Worm (Caenorhabditis elegans) whole organism, L4 larva: ENCODE measurements around the gene ZC21.10.

ENCODE experiments used
- ZK546.5 ChIP-seq, 2 experiments: sonication (generic microtip); optimal IDR thresholded peaks; 2 replicates each; lab custom pipeline; 2017; ENCODE audit warnings: missing biosample characterization in 2 of 2, missing genetic modification characterization in 2 of 2
- arid-1 ChIP-seq: fragments of 200-800 bp; sonication (Bioruptor generic); conservative IDR thresholded peaks from 2 replicates; pipeline ENCODE4 v1.3.6; 2022; ENCODE audit warnings: missing genetic modification reagents, missing genetic modification characterization, missing compliant biosample characterization
- egl-27 ChIP-seq: sonication (generic microtip); optimal IDR thresholded peaks from 3 replicates; lab custom pipeline; 2017; ENCODE audit warnings: missing biosample characterization, missing genetic modification reagents, missing genetic modification characterization
- fos-1 ChIP-seq: fragments of 150-350 bp; optimal IDR thresholded peaks from 2 replicates; lab custom pipeline; 2014; ENCODE audit warnings: missing biosample characterization, missing genetic modification characterization
- lin-39 ChIP-seq: fragments of 150-350 bp; optimal IDR thresholded peaks from 2 replicates; lab custom pipeline; 2014; ENCODE audit warnings: missing biosample characterization, missing genetic modification reagents, missing genetic modification characterization
- nhr-11 ChIP-seq: fragments of 150-350 bp; optimal IDR thresholded peaks from 2 replicates; lab custom pipeline; 2014; ENCODE audit warnings: missing biosample characterization, missing genetic modification characterization
- nhr-237 ChIP-seq: sonication (generic microtip); optimal IDR thresholded peaks from 2 replicates; lab custom pipeline; 2017; ENCODE audit warnings: missing biosample characterization, missing genetic modification characterization
- nhr-25 ChIP-seq: sonication (generic microtip); optimal IDR thresholded peaks from 2 replicates; lab custom pipeline; 2017; ENCODE audit warnings: missing genetic modification characterization, mild to moderate bottlenecking, missing compliant biosample characterization, antibody characterized with exemption, moderate library complexity, borderline replicate concordance; ENCODE audit not compliant: insufficient read depth
- pqm-1 ChIP-seq: sonication (generic microtip); optimal IDR thresholded peaks from 2 replicates; lab custom pipeline; 2017; ENCODE audit warnings: missing biosample characterization, missing genetic modification characterization
- snpc-4 ChIP-seq: fragments of 150-350 bp; optimal IDR thresholded peaks from 2 replicates; lab custom pipeline; 2014; ENCODE audit warnings: missing biosample characterization, missing genetic modification characterization

- no peak for TF ChIP-seq snpc-4
- no peak for TF ChIP-seq fos-1 (tag; lab: Kevin White, UChicago)
- no peak for TF ChIP-seq lin-39 (tag; lab: Kevin White, UChicago)
- TF ChIP-seq egl-27 (tag; lab: Kevin White, UChicago), result no peak
- no peak for TF ChIP-seq nhr-237 (tag; lab: Kevin White, UChicago)
- TF ChIP-seq pqm-1 (tag; lab: Kevin White, UChicago), result no peak
- no peak for TF ChIP-seq arid-1 (GFP tag; lab: Robert Waterston, UW)
- TF ChIP-seq nhr-25, result no peak
- no peak for TF ChIP-seq ZK546.5 (tag; optimal IDR thresholded peaks at IDR 0.05; lab: Kevin White, UChicago)
- TF ChIP-seq nhr-11 (tag; lab: Kevin White, UChicago), result no peak
Measured at ce11 chrIII:8504176-8504763, 25.6 kb upstream of the ZC21.10 start.
